Worm (Caenorhabditis elegans) whole organism, L4/young adult: Measurements from ENCODE around the gene sru-45.

ENCODE experiments used
- W03F9.2 ChIP-seq: fragments of 150-350 bp; optimal IDR thresholded peaks from 2 replicates; lab custom pipeline; 2014; ENCODE audit warnings: missing biosample characterization, missing genetic modification characterization
- dao-5 ChIP-seq: sonication (generic microtip); optimal IDR thresholded peaks from 2 replicates; lab custom pipeline; 2016; ENCODE audit warnings: missing genotype, missing genetic modification characterization, moderate library complexity, missing compliant biosample characterization
- him-1 ChIP-seq: sonication (generic microtip); optimal IDR thresholded peaks from 2 replicates; lab custom pipeline; 2016; ENCODE audit warnings: missing genotype, missing genetic modification reagents, missing genetic modification characterization, missing compliant biosample characterization

The sru-45 gene

ce11 chrV:16570697-16571096 is 5.0 kb downstream of the sru-45 start, which contains the start of gene nhr-233:
Gene nhr-233, minus strand, starts transcription at chrV:16570797.
- no peak for TF ChIP-seq dao-5
- no peak for TF ChIP-seq W03F9.2 (tag; lab: Kevin White, UChicago)
- no peak for TF ChIP-seq him-1 (tag; lab: Kevin White, UChicago)

- TF ChIP-seq W03F9.2 (tag; lab: Kevin White, UChicago) (no peak), him-1 (tag; lab: Kevin White, UChicago) (no peak), dao-5 (no peak)
Observed at ce11 chrV:16573168-16573567, 7.4 kb downstream of the sru-45 start, which contains the start of gene str-149. Gene str-149, plus strand, starts transcription at chrV:16573468.

ce11 chrV:16575900-16576299 is 10.2 kb downstream of the sru-45 start, which contains the start of gene str-151:
Gene str-151, plus strand, starts transcription at chrV:16576200.
- TF ChIP-seq dao-5 (no peak), W03F9.2 (tag; lab: Kevin White, UChicago) (no peak), him-1 (tag; lab: Kevin White, UChicago) (no peak)

ce11 chrV:16580424-16580823 is 14.7 kb downstream of the sru-45 start, which contains the start of gene nhr-271:
Gene nhr-271, minus strand, starts transcription at chrV:16580524.
- no peak for TF ChIP-seq W03F9.2 (tag; lab: Kevin White, UChicago)

- no peak for TF ChIP-seq him-1 (tag; lab: Kevin White, UChicago)
- no peak for TF ChIP-seq dao-5
- TF ChIP-seq W03F9.2 (tag; lab: Kevin White, UChicago): no peak
Observed at ce11 chrV:16581061-16581460, 15.3 kb downstream of the sru-45 start.

- no peak for TF ChIP-seq W03F9.2 (tag; lab: Kevin White, UChicago)
- no peak for TF ChIP-seq dao-5
- TF ChIP-seq him-1 (tag; lab: Kevin White, UChicago): no peak
Observed at ce11 chrV:16582973-16583372, 17.2 kb downstream of the sru-45 start, which contains the start of gene str-150. Gene str-150, plus strand, starts transcription at chrV:16583273.

- no peak for TF ChIP-seq him-1 (tag; lab: Kevin White, UChicago)
Observed at ce11 chrV:16588428-16588827, 22.7 kb downstream of the sru-45 start, which contains the start of gene srw-73. Gene srw-73, minus strand, starts transcription at chrV:16588528.

ce11 chrV:16589488-16589887 is 23.7 kb downstream of the sru-45 start:
- TF ChIP-seq dao-5 (no peak), W03F9.2 (tag; lab: Kevin White, UChicago) (no peak), him-1 (tag; lab: Kevin White, UChicago) (no peak)

ce11 chrV:16591992-16592798 is 26.5 kb downstream of the sru-45 start, which contains the start of gene srh-269:
Gene srh-269, minus strand, starts transcription at chrV:16592042.
- TF ChIP-seq him-1 (tag; lab: Kevin White, UChicago): no peak
- TF ChIP-seq dao-5: no peak
- TF ChIP-seq W03F9.2 (tag; lab: Kevin White, UChicago): no peak

ce11 chrV:16592947-16593791 is 27.4 kb downstream of the sru-45 start:
- no peak for TF ChIP-seq him-1 (tag; lab: Kevin White, UChicago)
- TF ChIP-seq dao-5: no peak
- no peak for TF ChIP-seq W03F9.2 (tag; lab: Kevin White, UChicago)

- TF ChIP-seq dao-5: no peak
Observed at ce11 chrV:16593792-16594059, 28.0 kb downstream of the sru-45 start.

ce11 chrV:16594514-16594913 is 28.8 kb downstream of the sru-45 start:
- TF ChIP-seq dao-5: no peak
- TF ChIP-seq W03F9.2 (tag; lab: Kevin White, UChicago): no peak
- no peak for TF ChIP-seq him-1 (tag; lab: Kevin White, UChicago)

ce11 chrV:16595140-16595791 is 29.5 kb downstream of the sru-45 start, which contains the start of gene cpl-1:
Gene cpl-1, minus strand, starts transcription at chrV:16595346.
- TF ChIP-seq W03F9.2 (tag; lab: Kevin White, UChicago) (no peak), him-1 (tag; lab: Kevin White, UChicago) (no peak), dao-5 (no peak)

- TF ChIP-seq dao-5 (no peak), him-1 (tag; lab: Kevin White, UChicago) (no peak), W03F9.2 (tag; lab: Kevin White, UChicago) (no peak)
Observed at ce11 chrV:16596102-16596501, 30.4 kb downstream of the sru-45 start.
